Fruit fly (Drosophila melanogaster) S2 (cell line): ENCODE data around the gene Sgs7.

Experiments used
- CG8478 ChIP-seq: fragments of >200 bp; optimal IDR thresholded peaks from 2 replicates; lab custom pipeline; 2018
- CTCF ChIP-seq, 2 experiments: fragments of >200 bp; optimal IDR thresholded peaks; 2 replicates each; lab custom pipeline; 2018

DNA sequence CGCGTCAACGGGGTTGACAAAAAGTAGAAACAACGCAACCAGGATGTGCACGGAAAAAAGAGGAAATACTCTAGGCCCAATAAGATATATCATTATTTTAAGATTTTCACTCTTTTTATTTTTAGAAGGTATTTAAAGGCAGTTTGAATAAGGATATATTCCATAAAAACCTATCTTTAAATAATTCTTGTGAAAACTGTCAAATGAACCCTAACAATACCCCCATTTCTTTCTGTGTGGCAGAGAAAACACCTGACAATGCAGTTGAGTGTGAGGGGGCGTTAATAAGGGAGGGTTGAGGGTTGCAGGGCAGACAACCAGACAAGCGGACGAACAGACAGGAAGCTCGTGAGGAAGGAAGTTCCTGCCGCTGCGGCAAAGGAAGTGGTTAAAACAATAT, 42.3 kb downstream of the Sgs7 start:
- TF ChIP-seq CTCF (optimal IDR thresholded peaks at IDR 0.05; lab: Kevin White, UChicago) = no peak
- no peak for TF ChIP-seq CG8478
